Worm (Caenorhabditis elegans) whole organism, midembryonic: Measurements from ENCODE around the gene panl-3.

Experiments
- T22C8.4 ChIP-seq: fragments of 200-800 bp; sonication (Bioruptor generic); IDR thresholded peaks from 2 replicates; pipeline ENCODE4 v1.3.6; 2022; ENCODE audit warnings: missing genetic modification characterization, missing compliant biosample characterization
- cog-1 ChIP-seq: sonication (generic microtip); optimal IDR thresholded peaks from 2 replicates; lab custom pipeline; 2016; ENCODE audit warnings: missing genetic modification characterization, missing compliant biosample characterization
- flt-1 ChIP-seq: fragments of 200-800 bp; sonication (Bioruptor generic); IDR thresholded peaks from 2 replicates; pipeline ENCODE4 v1.3.6; 2022; ENCODE audit warnings: missing genetic modification characterization, missing compliant biosample characterization
- klf-2 ChIP-seq: fragments of 200-800 bp; sonication (Bioruptor generic); conservative IDR thresholded peaks from 2 replicates; pipeline ENCODE4 v1.3.6; 2022; ENCODE audit warnings: missing genetic modification reagents, missing genetic modification characterization, missing compliant biosample characterization
- med-1 ChIP-seq: sonication (generic microtip); optimal IDR thresholded peaks from 2 replicates; lab custom pipeline; 2017; ENCODE audit warnings: missing genetic modification characterization, mild to moderate bottlenecking, missing compliant biosample characterization, antibody characterized with exemption, missing genetic modification reagents; ENCODE audit not compliant: insufficient read depth
- ref-1 ChIP-seq: fragments of 200-800 bp; sonication (Bioruptor generic); conservative IDR thresholded peaks from 2 replicates; pipeline ENCODE4 v1.3.6; 2022; ENCODE audit warnings: missing genetic modification reagents, missing genetic modification characterization, missing compliant biosample characterization
- tab-1 ChIP-seq: fragments of 200-800 bp; sonication (Bioruptor generic); IDR thresholded peaks from 2 replicates; pipeline ENCODE4 v1.3.6; 2022; ENCODE audit warnings: missing genetic modification characterization, missing compliant biosample characterization
- ztf-23 ChIP-seq: fragments of 200-800 bp; sonication (Bioruptor generic); IDR thresholded peaks from 2 replicates; pipeline ENCODE4 v1.3.6; 2022; ENCODE audit warnings: missing genetic modification reagents, missing genetic modification characterization, missing compliant biosample characterization
- ztf-29 ChIP-seq: fragments of 200-800 bp; sonication (Bioruptor generic); IDR thresholded peaks from 2 replicates; pipeline ENCODE4 v1.3.6; 2022; ENCODE audit warnings: missing genetic modification reagents, missing genetic modification characterization, missing compliant biosample characterization

ce11 chrIII:9776323-9776722 is 42.5 kb upstream of the panl-3 start, which contains the start of gene usp-46:
- TF ChIP-seq ref-1 (GFP tag; lab: Robert Waterston, UW) (no peak), ztf-23 (GFP tag; lab: Robert Waterston, UW) (no peak), med-1 (GFP tag; lab: Kevin White, UChicago) (no peak), cog-1 (no peak), tab-1 (no peak), klf-2 (GFP tag; lab: Robert Waterston, UW) (no peak), ztf-29 (GFP tag; lab: Robert Waterston, UW) (no peak), flt-1 (GFP tag; lab: Robert Waterston, UW) (0 out of 2 replicates have a peak, but pooled peaks have one; percentile 39), T22C8.4 (GFP tag; lab: Robert Waterston, UW) (no peak)
